Worm (Caenorhabditis elegans) whole organism, late embryonic: ENCODE measurements around the gene F10G7.10.

Experiments used
- ama-1 ChIP-seq: fragments of 150-350 bp; optimal IDR thresholded peaks from 2 replicates; lab custom pipeline; 2014
- ceh-18 ChIP-seq: sonication (generic microtip); optimal IDR thresholded peaks from 2 replicates; lab custom pipeline; 2016; ENCODE audit warnings: missing genetic modification characterization, missing compliant biosample characterization
- ceh-31 ChIP-seq: sonication (generic microtip); optimal IDR thresholded peaks from 2 replicates; lab custom pipeline; 2016; ENCODE audit warnings: missing genetic modification characterization, missing compliant biosample characterization
- ceh-48 ChIP-seq: sonication (generic microtip); optimal IDR thresholded peaks from 2 replicates; lab custom pipeline; 2016; ENCODE audit warnings: missing genetic modification characterization, inconsistent platforms, missing compliant biosample characterization
- ceh-9 ChIP-seq: sonication (generic microtip); optimal IDR thresholded peaks from 2 replicates; lab custom pipeline; 2016; ENCODE audit warnings: mild to moderate bottlenecking, missing genetic modification characterization, inconsistent platforms, missing compliant biosample characterization
- ets-4 ChIP-seq: sonication (generic microtip); optimal IDR thresholded peaks from 2 replicates; lab custom pipeline; 2016; ENCODE audit warnings: missing genetic modification characterization, missing compliant biosample characterization
- eyg-1 ChIP-seq: sonication (generic microtip); optimal IDR thresholded peaks from 2 replicates; lab custom pipeline; 2016; ENCODE audit warnings: missing genotype, missing genetic modification characterization, missing compliant biosample characterization
- lim-6 ChIP-seq: sonication (generic microtip); optimal IDR thresholded peaks from 2 replicates; lab custom pipeline; 2016; ENCODE audit warnings: missing genetic modification characterization, missing compliant biosample characterization
- syd-9 ChIP-seq: sonication (generic microtip); optimal IDR thresholded peaks from 2 replicates; lab custom pipeline; 2016; ENCODE audit warnings: mild to moderate bottlenecking, missing genetic modification characterization, moderate library complexity, missing compliant biosample characterization
- tbx-2 ChIP-seq: sonication (generic microtip); optimal IDR thresholded peaks from 2 replicates; lab custom pipeline; 2016; ENCODE audit warnings: missing genetic modification characterization, missing compliant biosample characterization
- ttx-3 ChIP-seq: sonication (generic microtip); optimal IDR thresholded peaks from 2 replicates; lab custom pipeline; 2016; ENCODE audit warnings: missing genetic modification reagents, missing genetic modification characterization, missing compliant biosample characterization
- unc-42 ChIP-seq: sonication (generic microtip); optimal IDR thresholded peaks from 2 replicates; lab custom pipeline; 2016; ENCODE audit warnings: missing genotype, missing genetic modification characterization, missing compliant biosample characterization
- unc-55 ChIP-seq: sonication (generic microtip); optimal IDR thresholded peaks from 2 replicates; lab custom pipeline; 2017; ENCODE audit warnings: missing biosample characterization, missing genetic modification reagents, missing genetic modification characterization
- ztf-16 ChIP-seq: sonication (generic microtip); optimal IDR thresholded peaks from 2 replicates; lab custom pipeline; 2017; ENCODE audit warnings: missing genetic modification characterization, missing compliant biosample characterization

DNA sequence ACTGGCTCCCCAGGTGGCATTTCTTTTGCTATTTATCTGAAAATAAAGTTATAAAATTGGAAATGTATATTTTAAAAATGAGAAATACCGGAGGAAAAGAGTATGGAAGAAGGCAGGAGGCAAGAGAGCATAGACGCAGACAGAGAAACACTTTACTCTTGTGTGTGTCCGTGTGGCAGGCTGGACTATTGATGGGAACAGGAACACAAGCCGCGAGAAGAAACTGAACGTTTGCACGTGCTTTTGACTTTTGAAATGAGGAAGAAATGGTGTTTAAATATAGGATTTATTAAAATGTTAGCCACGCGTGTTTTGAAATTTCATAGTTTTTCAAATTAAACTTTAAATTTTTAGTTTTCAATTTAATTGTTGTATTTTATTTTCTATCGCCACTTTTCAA is at the start of gene F10G7.10:
- TF ChIP-seq tbx-2 (no peak), ceh-48 (tag; lab: Kevin White, UChicago) (no peak), lim-6 (tag; lab: Kevin White, UChicago) (no peak), ztf-16 (tag; lab: Kevin White, UChicago) (no peak), ceh-31 (tag; lab: Kevin White, UChicago) (no peak), ama-1 (lab: Kevin White, UChicago) (no peak), unc-55 (no peak), syd-9 (no peak), ceh-9 (no peak), ceh-18 (tag; lab: Kevin White, UChicago) (no peak), ets-4 (tag; lab: Kevin White, UChicago) (no peak), unc-42 (tag; lab: Kevin White, UChicago) (no peak), eyg-1 (tag; lab: Kevin White, UChicago) (no peak), ttx-3 (tag; lab: Kevin White, UChicago) (no peak)
